Worm (Caenorhabditis elegans) whole organism, late embryonic: Measurements from ENCODE around the gene R13A1.3.

Source experiments
- K02D7.2 ChIP-seq: sonication (generic microtip); optimal IDR thresholded peaks from 2 replicates; lab custom pipeline; 2017; ENCODE audit warnings: mild to moderate bottlenecking, missing genetic modification characterization, missing compliant biosample characterization
- K09A11.1 ChIP-seq: sonication (generic microtip); optimal IDR thresholded peaks from 2 replicates; lab custom pipeline; 2017; ENCODE audit warnings: antibody characterized with exemption, mild to moderate bottlenecking, missing genetic modification characterization, missing compliant biosample characterization; ENCODE audit not compliant: insufficient read depth
- Y22D7AL.16 ChIP-seq: sonication (generic microtip); optimal IDR thresholded peaks from 2 replicates; lab custom pipeline; 2016; ENCODE audit warnings: missing genetic modification characterization, missing compliant biosample characterization
- ahr-1 ChIP-seq: sonication (generic microtip); optimal IDR thresholded peaks from 2 replicates; lab custom pipeline; 2016; ENCODE audit warnings: missing genetic modification characterization, missing compliant biosample characterization
- ceh-18 ChIP-seq: sonication (generic microtip); optimal IDR thresholded peaks from 2 replicates; lab custom pipeline; 2016; ENCODE audit warnings: missing genetic modification characterization, missing compliant biosample characterization
- ceh-19 ChIP-seq: fragments of 200-800 bp; sonication (Bioruptor generic); optimal IDR thresholded peaks from 2 replicates; lab custom pipeline; 2018; ENCODE audit warnings: mild to moderate bottlenecking, missing genetic modification characterization, missing compliant biosample characterization
- ceh-22 ChIP-seq: sonication (generic microtip); optimal IDR thresholded peaks from 2 replicates; lab custom pipeline; 2017; ENCODE audit warnings: missing biosample characterization, missing genetic modification characterization
- ceh-31 ChIP-seq: sonication (generic microtip); optimal IDR thresholded peaks from 2 replicates; lab custom pipeline; 2016; ENCODE audit warnings: missing genetic modification characterization, missing compliant biosample characterization
- ceh-48 ChIP-seq: sonication (generic microtip); optimal IDR thresholded peaks from 2 replicates; lab custom pipeline; 2016; ENCODE audit warnings: missing genetic modification characterization, inconsistent platforms, missing compliant biosample characterization
- dmd-4 ChIP-seq: sonication (generic microtip); optimal IDR thresholded peaks from 2 replicates; lab custom pipeline; 2016; ENCODE audit warnings: borderline replicate concordance, missing genetic modification characterization, missing compliant biosample characterization
- dve-1 ChIP-seq: sonication (generic microtip); optimal IDR thresholded peaks from 2 replicates; lab custom pipeline; 2017; ENCODE audit warnings: antibody characterized with exemption, mild to moderate bottlenecking, missing genetic modification characterization, missing compliant biosample characterization
- elt-2 ChIP-seq: sonication (generic microtip); optimal IDR thresholded peaks from 2 replicates; lab custom pipeline; 2016; ENCODE audit warnings: missing genetic modification reagents, missing genetic modification characterization, missing compliant biosample characterization
- elt-4 ChIP-seq: sonication (generic microtip); optimal IDR thresholded peaks from 2 replicates; lab custom pipeline; 2016; ENCODE audit warnings: missing genetic modification characterization, missing compliant biosample characterization
- fax-1 ChIP-seq: sonication (generic microtip); optimal IDR thresholded peaks from 2 replicates; lab custom pipeline; 2016; ENCODE audit warnings: missing genotype, missing genetic modification characterization, missing compliant biosample characterization
- fkh-6 ChIP-seq: sonication (generic microtip); optimal IDR thresholded peaks from 2 replicates; lab custom pipeline; 2016; ENCODE audit warnings: missing genetic modification characterization, missing compliant biosample characterization
- hlh-30 ChIP-seq: sonication (generic microtip); optimal IDR thresholded peaks from 2 replicates; lab custom pipeline; 2017; ENCODE audit warnings: antibody characterized with exemption, missing genetic modification characterization, missing compliant biosample characterization; ENCODE audit not compliant: insufficient read depth
- hlh-6 ChIP-seq: sonication (generic microtip); optimal IDR thresholded peaks from 2 replicates; lab custom pipeline; 2016; ENCODE audit warnings: missing genotype, missing genetic modification characterization, missing compliant biosample characterization
- hlh-8 ChIP-seq: sonication (generic microtip); optimal IDR thresholded peaks from 2 replicates; lab custom pipeline; 2016; ENCODE audit warnings: missing genotype, missing genetic modification characterization, missing compliant biosample characterization
- lin-11 ChIP-seq: fragments of 200-800 bp; sonication (Bioruptor generic); optimal IDR thresholded peaks from 2 replicates; lab custom pipeline; 2018; ENCODE audit warnings: mild to moderate bottlenecking, missing genetic modification characterization, missing compliant biosample characterization
- madf-2 ChIP-seq: sonication (generic microtip); optimal IDR thresholded peaks from 2 replicates; lab custom pipeline; 2017; ENCODE audit warnings: missing genetic modification characterization, missing compliant biosample characterization
- mec-3 ChIP-seq: sonication (generic microtip); optimal IDR thresholded peaks from 2 replicates; lab custom pipeline; 2016; ENCODE audit warnings: borderline replicate concordance, missing genetic modification characterization, missing compliant biosample characterization
- nhr-11 ChIP-seq: fragments of 150-350 bp; optimal IDR thresholded peaks from 2 replicates; lab custom pipeline; 2014; ENCODE audit warnings: missing biosample characterization, missing genetic modification characterization
- nhr-232 ChIP-seq: sonication (generic microtip); optimal IDR thresholded peaks from 2 replicates; lab custom pipeline; 2016; ENCODE audit warnings: missing genetic modification characterization, missing compliant biosample characterization
- npax-4 ChIP-seq: sonication (generic microtip); optimal IDR thresholded peaks from 2 replicates; lab custom pipeline; 2016; ENCODE audit warnings: missing genetic modification characterization, missing compliant biosample characterization
- pat-9 ChIP-seq: fragments of 200-800 bp; sonication (Bioruptor generic); optimal IDR thresholded peaks from 2 replicates; lab custom pipeline; 2018; ENCODE audit warnings: mild to moderate bottlenecking, missing genetic modification characterization, moderate library complexity, missing compliant biosample characterization
- pax-1 ChIP-seq: fragments of 150-350 bp; optimal IDR thresholded peaks from 2 replicates; lab custom pipeline; 2014; ENCODE audit warnings: missing biosample characterization, missing genetic modification characterization
- pha-2 ChIP-seq: sonication (generic microtip); optimal IDR thresholded peaks from 2 replicates; lab custom pipeline; 2017; ENCODE audit warnings: mild to moderate bottlenecking, missing genetic modification characterization, missing compliant biosample characterization
- pros-1 ChIP-seq: fragments of 150-350 bp; optimal IDR thresholded peaks from 2 replicates; lab custom pipeline; 2014; ENCODE audit warnings: missing biosample characterization, missing genetic modification reagents, missing genetic modification characterization
- rnt-1 ChIP-seq: sonication (generic microtip); optimal IDR thresholded peaks from 2 replicates; lab custom pipeline; 2016; ENCODE audit warnings: missing genetic modification characterization, missing compliant biosample characterization
- sox-2 ChIP-seq: fragments of 200-800 bp; sonication (Bioruptor generic); IDR thresholded peaks from 2 replicates; pipeline ENCODE4 v1.3.6; 2022; ENCODE audit warnings: missing genetic modification reagents, missing genetic modification characterization, missing compliant biosample characterization
- sox-4 ChIP-seq: sonication (generic microtip); optimal IDR thresholded peaks from 2 replicates; lab custom pipeline; 2017; ENCODE audit warnings: mild to moderate bottlenecking, missing genetic modification characterization, inconsistent platforms, missing compliant biosample characterization
- ttx-3 ChIP-seq: sonication (generic microtip); optimal IDR thresholded peaks from 2 replicates; lab custom pipeline; 2016; ENCODE audit warnings: missing genetic modification reagents, missing genetic modification characterization, missing compliant biosample characterization
- unc-86 ChIP-seq: sonication (generic microtip); optimal IDR thresholded peaks from 2 replicates; lab custom pipeline; 2016; ENCODE audit warnings: missing genetic modification characterization, missing compliant biosample characterization
- zip-5 ChIP-seq: sonication (generic microtip); optimal IDR thresholded peaks from 2 replicates; lab custom pipeline; 2016; ENCODE audit warnings: missing genetic modification characterization, missing compliant biosample characterization

R13A1.3 gene

DNA sequence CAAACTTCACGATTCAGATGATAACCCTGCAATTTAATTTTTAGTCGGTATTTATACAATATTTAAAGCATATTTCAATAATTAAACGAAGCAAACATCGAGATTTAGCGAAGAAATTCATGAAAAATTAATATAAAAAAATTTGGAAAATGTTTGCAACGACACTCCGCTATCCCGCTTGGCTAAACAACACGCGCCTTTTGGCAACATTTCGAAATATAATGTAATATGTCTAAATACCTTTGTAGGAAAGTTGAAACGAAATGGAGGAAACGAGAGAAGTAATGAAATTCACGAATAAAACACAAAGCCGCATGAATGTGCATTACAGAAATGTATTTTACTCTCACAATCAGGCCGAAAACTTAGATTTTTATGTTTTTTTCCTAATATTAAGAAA, 38.1 kb upstream of the R13A1.3 start, which contains the start of gene rpc-1:
TSS of gene rpc-1 (minus strand) at position 26 of the 400 bp plus-strand sequence.
- TF ChIP-seq hlh-8 (tag; lab: Kevin White, UChicago) (no peak), Y22D7AL.16 (tag; lab: Kevin White, UChicago) (no peak), ceh-31 (tag; lab: Kevin White, UChicago) (no peak), dmd-4 (tag; lab: Kevin White, UChicago) (no peak), sox-2 (GFP tag; lab: Robert Waterston, UW) (no peak), pros-1 (no peak), unc-86 (tag; lab: Kevin White, UChicago) (no peak), npax-4 (no peak), ceh-48 (tag; lab: Kevin White, UChicago) (no peak), K09A11.1 (no peak), dve-1 (tag; lab: Kevin White, UChicago) (no peak), nhr-11 (tag; lab: Kevin White, UChicago) (no peak), mec-3 (tag; lab: Kevin White, UChicago) (no peak), fax-1 (tag; lab: Kevin White, UChicago) (no peak), ceh-18 (tag; lab: Kevin White, UChicago) (no peak), rnt-1 (tag; lab: Kevin White, UChicago) (no peak), hlh-6 (no peak), ceh-22 (tag; lab: Kevin White, UChicago) (no peak)

DNA sequence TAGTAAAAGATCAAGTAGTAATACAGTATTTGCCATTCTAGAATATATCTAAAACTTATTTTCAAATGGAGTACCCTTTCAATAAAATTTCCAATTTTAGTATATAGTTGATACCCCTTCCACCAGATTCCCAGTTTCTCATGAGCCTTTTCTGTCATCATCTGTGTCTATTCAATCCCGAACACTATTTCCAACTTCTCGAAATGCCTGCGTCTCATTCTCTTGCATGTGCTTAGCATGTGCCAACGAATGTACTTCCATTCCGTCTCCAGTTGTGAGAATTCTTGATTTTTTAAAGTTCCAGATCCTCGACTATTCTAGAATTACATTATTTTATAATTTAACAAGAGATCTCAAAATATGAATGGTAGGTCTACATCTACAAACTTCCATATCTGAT, 37.2 kb upstream of the R13A1.3 start, which contains the start of gene C42D4.18:
TSS of gene C42D4.18 (plus strand) at position 231 of the 400 bp plus-strand sequence.
- TF ChIP-seq ttx-3 (tag; lab: Kevin White, UChicago) (no peak), elt-4 (tag; lab: Kevin White, UChicago) (no peak), hlh-8 (tag; lab: Kevin White, UChicago) (no peak), hlh-30 (peak; percentile 4), pax-1 (tag; lab: Kevin White, UChicago) (no peak)

- no peak for TF ChIP-seq nhr-232 (tag; lab: Kevin White, UChicago)
- peak; percentile 45 for TF ChIP-seq hlh-30
Observed at ce11 chrIV:7167983-7168760, 35.6 kb upstream of the R13A1.3 start, which contains the start of gene skr-16. skr-16 (plus strand) TSS chrIV:7168710.

- TF ChIP-seq lin-11 (tag; lab: Kevin White, UChicago) = no peak
- no peak for TF ChIP-seq unc-86 (tag; lab: Kevin White, UChicago)
- no peak for TF ChIP-seq zip-5
- no peak for TF ChIP-seq hlh-6
- TF ChIP-seq fax-1 (tag; lab: Kevin White, UChicago) = no peak
- no peak for TF ChIP-seq dmd-4 (tag; lab: Kevin White, UChicago)
- no peak for TF ChIP-seq madf-2
- no peak for TF ChIP-seq pha-2 (tag; lab: Kevin White, UChicago)
Observed at ce11 chrIV:7171222-7171621, 32.6 kb upstream of the R13A1.3 start, which contains the start of gene str-220. str-220 (minus strand) TSS chrIV:7171322.

- TF ChIP-seq K02D7.2 (no peak), ahr-1 (tag; lab: Kevin White, UChicago) (no peak), ceh-19 (GFP tag; lab: Kevin White, UChicago) (no peak), elt-2 (tag; lab: Kevin White, UChicago) (no peak), ceh-18 (tag; lab: Kevin White, UChicago) (no peak), pat-9 (tag; lab: Kevin White, UChicago) (no peak), ttx-3 (tag; lab: Kevin White, UChicago) (no peak), nhr-11 (tag; lab: Kevin White, UChicago) (no peak), sox-4 (tag; lab: Kevin White, UChicago) (no peak), fkh-6 (tag; lab: Kevin White, UChicago) (no peak), Y22D7AL.16 (tag; lab: Kevin White, UChicago) (no peak), lin-11 (tag; lab: Kevin White, UChicago) (no peak), hlh-8 (tag; lab: Kevin White, UChicago) (no peak), ceh-31 (tag; lab: Kevin White, UChicago) (no peak), ceh-22 (tag; lab: Kevin White, UChicago) (no peak)
Observed at ce11 chrIV:7173489-7173888, 30.3 kb upstream of the R13A1.3 start, which contains the start of gene str-1. str-1 (plus strand) TSS chrIV:7173789.
